Fruit fly (Drosophila melanogaster): ENCODE results near the gene Zasp67.

DNA sequence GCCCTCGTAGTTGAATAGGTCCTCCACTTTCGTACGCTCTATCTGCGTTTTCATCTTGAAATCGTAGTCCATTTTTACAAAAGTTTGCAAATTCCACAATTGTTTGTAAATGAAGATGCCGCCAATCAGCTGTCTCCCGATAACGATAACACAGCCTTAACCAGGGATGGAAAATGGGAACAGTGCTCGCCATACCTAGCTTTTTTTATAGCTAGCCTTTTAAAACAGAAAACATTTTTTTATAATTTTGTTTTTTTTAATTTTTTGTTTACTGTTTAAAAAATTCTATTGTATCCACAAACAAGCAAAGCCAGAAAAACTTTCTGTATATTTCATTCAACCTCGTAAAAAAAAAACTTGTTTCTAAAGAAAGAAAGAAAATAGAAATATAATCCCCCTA is 41.0 kb upstream of the Zasp67 start, which contains the start of gene Cdk8:
- TF ChIP-seq Ets21C (GFP tag; optimal IDR thresholded peaks at IDR 0.05) (no peak), lz (GFP tag; optimal IDR thresholded peaks at IDR 0.05) (peak; percentile 15), esn (GFP tag; optimal IDR thresholded peaks at IDR 0.05) (peak; percentile 50), CG10631 (GFP tag; optimal IDR thresholded peaks at IDR 0.05) (no peak), Hr4 (GFP tag; optimal IDR thresholded peaks at IDR 0.05) (no peak), CG15336 (GFP tag; IDR thresholded peaks at IDR 0.05) (no peak), Sox102F (GFP tag; optimal IDR thresholded peaks at IDR 0.05) (no peak), Hr38 (GFP tag; optimal IDR thresholded peaks at IDR 0.05) (no peak), dsx (GFP tag; optimal IDR thresholded peaks at IDR 0.05; ENCODE audit: poor library complexity, severe bottlenecking) (no peak), CG6276 (GFP tag; optimal IDR thresholded peaks at IDR 0.05) (no peak)
